Worm (Caenorhabditis elegans) whole organism, young adult: ENCODE results near the gene H04M03.12.

Experiments used
- B0035.1 ChIP-seq: sonication (generic microtip); optimal IDR thresholded peaks from 2 replicates; lab custom pipeline; 2016; ENCODE audit warnings: missing genetic modification characterization, mild to moderate bottlenecking, missing compliant biosample characterization, missing genotype, missing genetic modification reagents
- F23B12.7 ChIP-seq: sonication (generic microtip); optimal IDR thresholded peaks from 2 replicates; lab custom pipeline; 2017; ENCODE audit warnings: missing genetic modification characterization, mild to moderate bottlenecking, missing compliant biosample characterization, antibody characterized with exemption, moderate library complexity; ENCODE audit not compliant: insufficient read depth
- F49E8.2 ChIP-seq: sonication (generic microtip); optimal IDR thresholded peaks from 3 replicates; lab custom pipeline; 2017; ENCODE audit warnings: missing genetic modification characterization, mild to moderate bottlenecking, missing compliant biosample characterization, antibody characterized with exemption, moderate library complexity; ENCODE audit not compliant: insufficient read depth
- F55B11.4 ChIP-seq: sonication (generic microtip); optimal IDR thresholded peaks from 2 replicates; lab custom pipeline; 2016; ENCODE audit warnings: missing compliant biosample characterization, missing genetic modification characterization, borderline replicate concordance; ENCODE audit not compliant: insufficient read depth
- T07F8.4 ChIP-seq: sonication (generic microtip); optimal IDR thresholded peaks from 2 replicates; lab custom pipeline; 2016; ENCODE audit warnings: mild to moderate bottlenecking, missing genetic modification characterization, moderate library complexity, missing compliant biosample characterization
- Y53F4B.3 ChIP-seq: fragments of 200-800 bp; sonication (Bioruptor generic); IDR thresholded peaks from 2 replicates; pipeline ENCODE4 v1.3.6; 2022; ENCODE audit warnings: missing genetic modification reagents, missing genetic modification characterization, missing compliant biosample characterization
- Y53G8AR.9 ChIP-seq: fragments of 200-800 bp; sonication (Bioruptor generic); conservative IDR thresholded peaks from 2 replicates; pipeline ENCODE4 v1.3.6; 2022; ENCODE audit warnings: missing genetic modification reagents, missing genetic modification characterization, missing compliant biosample characterization
- Y67H2A.10 ChIP-seq: fragments of 200-800 bp; sonication (Bioruptor generic); conservative IDR thresholded peaks from 2 replicates; pipeline ENCODE4 v1.3.6; 2022; ENCODE audit warnings: missing genetic modification reagents, missing genetic modification characterization, missing compliant biosample characterization
- Y95B8A.8 ChIP-seq: fragments of 200-800 bp; sonication (Bioruptor generic); IDR thresholded peaks from 2 replicates; pipeline ENCODE4 v1.3.6; 2022; ENCODE audit warnings: missing genetic modification reagents, missing genetic modification characterization, missing compliant biosample characterization
- ama-1 ChIP-seq, 3 experiments: fragments of 150-350 bp in 1 of 3; sonication (generic microtip) in 2 of 3; optimal IDR thresholded peaks; 2 replicates each; lab custom pipeline; 2014 to 2018; ENCODE audit warnings: missing biosample characterization in 2 of 3, missing genetic modification characterization in 2 of 3, missing genetic modification reagents in 2 of 3
- aptf-2 ChIP-seq: fragments of 200-800 bp; sonication (Bioruptor generic); conservative IDR thresholded peaks from 2 replicates; pipeline ENCODE4 v1.3.6; 2022; ENCODE audit warnings: missing genetic modification reagents, missing genetic modification characterization, missing compliant biosample characterization
- atf-7 ChIP-seq: sonication (generic microtip); optimal IDR thresholded peaks from 2 replicates; lab custom pipeline; 2017; ENCODE audit warnings: mild to moderate bottlenecking, missing genetic modification characterization, missing compliant biosample characterization
- athp-1 ChIP-seq: sonication (generic microtip); optimal IDR thresholded peaks from 2 replicates; lab custom pipeline; 2017; ENCODE audit warnings: mild to moderate bottlenecking, missing genetic modification characterization, missing compliant biosample characterization
- attf-5 ChIP-seq: fragments of 200-800 bp; sonication (Bioruptor generic); optimal IDR thresholded peaks from 2 replicates; lab custom pipeline; 2018; ENCODE audit warnings: mild to moderate bottlenecking, missing genetic modification characterization, missing compliant biosample characterization
- attf-6 ChIP-seq: fragments of 200-800 bp; sonication (Bioruptor generic); IDR thresholded peaks from 2 replicates; pipeline ENCODE4 v1.3.6; 2022; ENCODE audit warnings: missing genetic modification reagents, missing genetic modification characterization, missing compliant biosample characterization
- bed-1 ChIP-seq: fragments of 200-800 bp; sonication (Bioruptor generic); IDR thresholded peaks from 2 replicates; pipeline ENCODE4 v1.3.6; 2022; ENCODE audit warnings: missing genetic modification reagents, missing genetic modification characterization, missing compliant biosample characterization
- ccch-3 ChIP-seq: fragments of 200-800 bp; sonication (Bioruptor generic); optimal IDR thresholded peaks from 2 replicates; lab custom pipeline; 2018; ENCODE audit warnings: mild to moderate bottlenecking, missing genetic modification characterization, missing compliant biosample characterization
- ceh-27 ChIP-seq: fragments of 200-800 bp; sonication (Bioruptor generic); optimal IDR thresholded peaks from 2 replicates; lab custom pipeline; 2018; ENCODE audit warnings: mild to moderate bottlenecking, missing genetic modification characterization, moderate library complexity, missing compliant biosample characterization
- die-1 ChIP-seq: sonication (generic microtip); optimal IDR thresholded peaks from 2 replicates; lab custom pipeline; 2016; ENCODE audit warnings: missing genotype, mild to moderate bottlenecking, missing genetic modification characterization, missing compliant biosample characterization
- dox-1 ChIP-seq: fragments of 200-800 bp; sonication (Bioruptor generic); IDR thresholded peaks from 2 replicates; pipeline ENCODE4 v1.3.6; 2022; ENCODE audit warnings: missing genetic modification reagents, missing genetic modification characterization, missing compliant biosample characterization
- dpff-1 ChIP-seq: sonication (generic microtip); optimal IDR thresholded peaks from 2 replicates; lab custom pipeline; 2017; ENCODE audit warnings: mild to moderate bottlenecking, missing genetic modification characterization, missing compliant biosample characterization
- egl-44 ChIP-seq: fragments of 200-800 bp; sonication (Bioruptor generic); IDR thresholded peaks from 2 replicates; pipeline ENCODE4 v1.3.6; 2022; ENCODE audit warnings: missing genetic modification reagents, missing genetic modification characterization, missing compliant biosample characterization
- fkh-3 ChIP-seq: sonication (generic microtip); optimal IDR thresholded peaks from 2 replicates; lab custom pipeline; 2016; ENCODE audit warnings: mild to moderate bottlenecking, missing genetic modification characterization, missing compliant biosample characterization
- hmg-20 ChIP-seq: fragments of 200-800 bp; sonication (Bioruptor generic); IDR thresholded peaks from 2 replicates; pipeline ENCODE4 v1.3.6; 2022; ENCODE audit warnings: missing genetic modification reagents, missing genetic modification characterization, missing compliant biosample characterization
- lin-26 ChIP-seq: fragments of 200-800 bp; sonication (Bioruptor generic); IDR thresholded peaks from 2 replicates; pipeline ENCODE4 v1.3.6; 2022; ENCODE audit warnings: missing genetic modification reagents, missing genetic modification characterization, missing compliant biosample characterization
- lsl-1 ChIP-seq: fragments of 200-800 bp; sonication (Bioruptor generic); optimal IDR thresholded peaks from 2 replicates; lab custom pipeline; 2018; ENCODE audit warnings: mild to moderate bottlenecking, missing genetic modification characterization, moderate library complexity, missing compliant biosample characterization
- lsy-27 ChIP-seq: sonication (generic microtip); optimal IDR thresholded peaks from 2 replicates; lab custom pipeline; 2017; ENCODE audit warnings: missing genetic modification characterization, mild to moderate bottlenecking, missing compliant biosample characterization, antibody characterized with exemption, missing genotype, borderline replicate concordance; ENCODE audit not compliant: insufficient read depth
- madf-3 ChIP-seq: fragments of 200-800 bp; sonication (Bioruptor generic); IDR thresholded peaks from 2 replicates; pipeline ENCODE4 v1.3.6; 2022; ENCODE audit warnings: missing genetic modification reagents, missing genetic modification characterization, missing compliant biosample characterization
- madf-8 ChIP-seq: fragments of 200-800 bp; sonication (Bioruptor generic); conservative IDR thresholded peaks from 2 replicates; pipeline ENCODE4 v1.3.6; 2022; ENCODE audit warnings: missing genetic modification reagents, missing genetic modification characterization, missing compliant biosample characterization
- nfya-2 ChIP-seq: fragments of 200-800 bp; sonication (Bioruptor generic); IDR thresholded peaks from 2 replicates; pipeline ENCODE4 v1.3.6; 2022; ENCODE audit warnings: missing genetic modification reagents, missing genetic modification characterization, missing compliant biosample characterization
- nhr-120 ChIP-seq: fragments of 200-800 bp; sonication (Bioruptor generic); IDR thresholded peaks from 2 replicates; pipeline ENCODE4 v1.3.6; 2022; ENCODE audit warnings: missing genetic modification characterization, missing compliant biosample characterization
- nhr-27 ChIP-seq: fragments of 200-800 bp; sonication (Bioruptor generic); optimal IDR thresholded peaks from 2 replicates; lab custom pipeline; 2018; ENCODE audit warnings: mild to moderate bottlenecking, missing genetic modification characterization, moderate library complexity, missing compliant biosample characterization
- pbrm-1 ChIP-seq: fragments of 200-800 bp; sonication (Bioruptor generic); IDR thresholded peaks from 2 replicates; pipeline ENCODE4 v1.3.6; 2022; ENCODE audit warnings: missing genetic modification reagents, missing genetic modification characterization, missing compliant biosample characterization
- rpc-1 ChIP-seq, 2 experiments: fragments of 150-350 bp in 1 of 2; sonication (generic microtip) in 1 of 2; optimal IDR thresholded peaks; 2 replicates each; lab custom pipeline; 2014 to 2018; ENCODE audit warnings: missing biosample characterization in 1 of 2, missing genetic modification characterization in 1 of 2, missing genetic modification reagents in 1 of 2, missing genotype in 1 of 2
- snpc-1.1 ChIP-seq: sonication (generic microtip); optimal IDR thresholded peaks from 2 replicates; lab custom pipeline; 2017; ENCODE audit warnings: missing genetic modification characterization, mild to moderate bottlenecking, missing compliant biosample characterization, antibody characterized with exemption, moderate library complexity, missing genotype, missing genetic modification reagents; ENCODE audit not compliant: insufficient read depth
- snpc-3.4 ChIP-seq: sonication (generic microtip); optimal IDR thresholded peaks from 2 replicates; lab custom pipeline; 2017; ENCODE audit warnings: missing genetic modification characterization, mild to moderate bottlenecking, missing compliant biosample characterization, antibody characterized with exemption, moderate library complexity, missing genotype, missing genetic modification reagents
- snpc-4 ChIP-seq, 5 experiments: fragments of 150-350 bp in 1 of 5; sonication (generic microtip) in 4 of 5; optimal IDR thresholded peaks; 2 replicates each; lab custom pipeline; 2014 to 2018; ENCODE audit warnings: missing genetic modification characterization in 5 of 5, missing biosample characterization in 3 of 5, antibody characterized with exemption in 2 of 5, mild to moderate bottlenecking in 2 of 5, missing compliant biosample characterization in 2 of 5, missing genotype in 2 of 5, moderate library complexity in 2 of 5, missing genetic modification reagents in 1 of 5
- tbp1 ChIP-seq: fragments of 200-800 bp; sonication (Bioruptor generic); optimal IDR thresholded peaks from 2 replicates; lab custom pipeline; 2018; ENCODE audit warnings: mild to moderate bottlenecking, missing genetic modification characterization, missing compliant biosample characterization
- tlf-1 ChIP-seq: fragments of 200-800 bp; sonication (Bioruptor generic); optimal IDR thresholded peaks from 2 replicates; lab custom pipeline; 2018; ENCODE audit warnings: mild to moderate bottlenecking, missing genetic modification characterization, missing compliant biosample characterization
- zfh-2 ChIP-seq: fragments of 200-800 bp; sonication (Bioruptor generic); conservative IDR thresholded peaks from 2 replicates; pipeline ENCODE4 v1.3.6; 2022; ENCODE audit warnings: missing genetic modification reagents, missing genetic modification characterization, missing compliant biosample characterization
- ztf-22 ChIP-seq: fragments of 200-800 bp; sonication (Bioruptor generic); optimal IDR thresholded peaks from 2 replicates; lab custom pipeline; 2018; ENCODE audit warnings: mild to moderate bottlenecking, missing genetic modification characterization, moderate library complexity, missing compliant biosample characterization
- ztf-25 ChIP-seq: fragments of 200-800 bp; sonication (Bioruptor generic); IDR thresholded peaks from 2 replicates; pipeline ENCODE4 v1.3.6; 2022; ENCODE audit warnings: missing genetic modification reagents, missing genetic modification characterization, missing compliant biosample characterization
- ztf-28 ChIP-seq: fragments of 200-800 bp; sonication (Bioruptor generic); IDR thresholded peaks from 2 replicates; pipeline ENCODE4 v1.3.6; 2022; ENCODE audit warnings: missing genetic modification reagents, missing genetic modification characterization, missing compliant biosample characterization
- ztf-6 ChIP-seq: fragments of 200-800 bp; sonication (Bioruptor generic); IDR thresholded peaks from 2 replicates; pipeline ENCODE4 v1.3.6; 2022; ENCODE audit warnings: missing genetic modification reagents, missing genetic modification characterization, missing compliant biosample characterization

Gene H04M03.12

DNA sequence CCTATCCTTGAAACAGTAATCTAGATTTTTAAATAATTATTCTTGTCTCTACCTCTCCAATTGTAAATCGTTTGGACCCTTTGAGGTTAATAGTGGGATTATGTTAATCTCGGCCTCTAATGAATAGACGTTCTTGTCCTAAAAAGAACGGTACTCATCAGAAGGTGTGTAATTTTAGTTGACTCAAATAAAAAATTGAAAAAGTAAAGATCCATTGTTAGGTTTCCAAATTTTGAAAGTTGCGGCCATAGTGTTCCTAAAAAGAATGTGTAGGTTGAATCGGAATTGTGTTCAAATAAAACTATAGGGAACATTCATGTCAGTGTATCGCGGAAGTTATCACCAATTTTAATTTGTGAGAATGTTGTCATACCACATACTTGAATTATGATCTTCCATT is 47.5 kb downstream of the H04M03.12 start:
- TF ChIP-seq aptf-2 (GFP tag; lab: Robert Waterston, UW) (no peak), bed-1 (no peak), ceh-27 (GFP tag; lab: Kevin White, UChicago) (no peak), ztf-28 (no peak), snpc-3.4 (tag; lab: Kevin White, UChicago) (no peak), nhr-27 (tag; lab: Kevin White, UChicago) (no peak), nhr-120 (GFP tag; lab: Robert Waterston, UW) (no peak), madf-3 (GFP tag; lab: Robert Waterston, UW) (no peak), tbp1 (GFP tag; lab: Kevin White, UChicago) (no peak), Y95B8A.8 (GFP tag; lab: Robert Waterston, UW) (no peak)
- TF ChIP-seq, all 124 proteins: peak for 0

DNA sequence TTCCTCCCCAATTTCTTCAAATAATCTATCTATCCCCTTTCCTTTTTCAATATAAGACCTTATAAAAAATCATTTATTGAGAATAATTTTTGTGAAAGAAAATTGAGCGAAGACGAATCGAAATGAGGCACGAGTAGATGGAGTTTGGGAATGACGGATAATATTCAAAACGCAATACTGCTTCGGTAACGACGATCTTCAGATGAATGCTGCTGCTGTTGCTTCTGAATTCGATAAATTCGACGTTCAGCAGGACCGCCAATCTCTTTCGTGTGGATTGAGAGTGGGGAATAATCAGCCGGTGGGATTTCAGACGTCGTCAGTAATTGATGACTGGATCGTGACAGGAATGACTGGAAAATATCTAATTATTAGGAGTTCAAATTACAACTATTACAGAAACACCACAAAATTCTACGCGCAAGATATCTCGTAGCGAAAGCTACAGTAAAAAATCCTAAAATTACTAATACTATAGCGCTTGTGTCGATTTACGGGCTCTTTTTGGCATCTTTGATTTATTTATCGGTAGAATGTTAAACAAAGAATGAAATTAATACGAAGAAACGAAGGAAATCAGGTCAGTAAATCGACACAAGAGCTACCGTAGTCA is 52.3 kb downstream of the H04M03.12 start:
- no peak for TF ChIP-seq ama-1 (optimal IDR thresholded peaks at IDR 0.05; lab: Kevin White, UChicago)
- no peak for TF ChIP-seq ama-1 (GFP tag; optimal IDR thresholded peaks at IDR 0.05; lab: Kevin White, UChicago)
- no peak for TF ChIP-seq T07F8.4 (tag; lab: Kevin White, UChicago)
- no peak for TF ChIP-seq F23B12.7 (tag; lab: Kevin White, UChicago)
- TF ChIP-seq Y53G8AR.9: no peak
- no peak for TF ChIP-seq B0035.1 (tag; lab: Kevin White, UChicago)
- no peak for TF ChIP-seq ztf-6 (GFP tag; lab: Robert Waterston, UW)
- TF ChIP-seq rpc-1 (optimal IDR thresholded peaks at IDR 0.05; lab: Kevin White, UChicago): no peak
- TF ChIP-seq rpc-1 (tag; optimal IDR thresholded peaks at IDR 0.05; lab: Kevin White, UChicago): no peak
- no peak for TF ChIP-seq nfya-2 (GFP tag; lab: Robert Waterston, UW)
- TF ChIP-seq attf-5 (GFP tag; lab: Kevin White, UChicago): no peak
- TF ChIP-seq pbrm-1 (GFP tag; lab: Robert Waterston, UW): 0 out of 2 replicates have a peak, but pooled peaks have one; percentile 40
- peak; percentile 34; the same call in 1 of the 2 replicates for TF ChIP-seq lin-26 (GFP tag; lab: Robert Waterston, UW)
- TF ChIP-seq lsl-1 (GFP tag; lab: Kevin White, UChicago): peak; percentile 47
- no peak for TF ChIP-seq snpc-1.1 (tag; lab: Kevin White, UChicago)
- no peak for TF ChIP-seq F55B11.4 (tag; lab: Kevin White, UChicago)
- TF ChIP-seq zfh-2: no peak
- peak; percentile 8 for TF ChIP-seq die-1
- TF ChIP-seq ztf-25: no peak
- peak; percentile 34 for TF ChIP-seq athp-1
- TF ChIP-seq tbp1 (GFP tag; lab: Kevin White, UChicago): peak; percentile 15
- TF ChIP-seq dox-1 (GFP tag; lab: Robert Waterston, UW): no peak
- TF ChIP-seq ztf-22 (GFP tag; lab: Kevin White, UChicago): no peak
- no peak for TF ChIP-seq Y67H2A.10 (GFP tag; lab: Robert Waterston, UW)
- no peak for TF ChIP-seq snpc-4 (GFP tag; optimal IDR thresholded peaks at IDR 0.05; lab: Kevin White, UChicago)
- TF ChIP-seq snpc-4 (tag; optimal IDR thresholded peaks at IDR 0.05; lab: Kevin White, UChicago): peak in 1 of 4 experiments; percentile 83
- no peak for TF ChIP-seq dpff-1 (tag; lab: Kevin White, UChicago)
- no peak for TF ChIP-seq hmg-20 (GFP tag; lab: Robert Waterston, UW)
- TF ChIP-seq ccch-3 (GFP tag; lab: Kevin White, UChicago): no peak
- TF ChIP-seq lsy-27 (tag; lab: Kevin White, UChicago): no peak
- TF ChIP-seq fkh-3 (tag; lab: Kevin White, UChicago): no peak
- no peak for TF ChIP-seq egl-44 (GFP tag; lab: Robert Waterston, UW)
- peak; percentile 38; the same call in 1 of the 2 replicates for TF ChIP-seq attf-6
- no peak for TF ChIP-seq Y53F4B.3 (GFP tag; lab: Robert Waterston, UW)
- TF ChIP-seq madf-8 (GFP tag; lab: Robert Waterston, UW): no peak
- TF ChIP-seq atf-7 (tag; lab: Kevin White, UChicago): no peak
- peak; percentile 22 for TF ChIP-seq tlf-1 (GFP tag; lab: Kevin White, UChicago)
- peak; percentile 42 for TF ChIP-seq F49E8.2 (tag; lab: Kevin White, UChicago)
